Worm (Caenorhabditis elegans): Measurements from ENCODE around the gene nep-8.

nep-8 gene

ce11 chrII:3370061-3370460, 33.6 kb upstream of the nep-8 start, which contains the start of gene Y49F6C.8:
TSS of gene Y49F6C.8 (minus strand) at chrII:3370111.
- TF ChIP-seq duxl-1 (tag; optimal IDR thresholded peaks at IDR 0.05; ENCODE audit: poor library complexity) (peak; percentile 97), ctbp-1 (GFP tag; IDR thresholded peaks at IDR 0.05) (no peak)

ce11 chrII:3371010-3371409, 32.6 kb upstream of the nep-8 start, which contains the start of gene bath-23:
TSS of gene bath-23 (plus strand) at chrII:3371310.
- TF ChIP-seq ceh-28 (tag; optimal IDR thresholded peaks at IDR 0.05), result no peak
- no peak for TF ChIP-seq hif-1 (tag; optimal IDR thresholded peaks at IDR 0.05)
- no peak for TF ChIP-seq mdl-1 (tag; optimal IDR thresholded peaks at IDR 0.05)
- no peak for TF ChIP-seq dmd-8 (GFP tag; IDR thresholded peaks at IDR 0.05)
- no peak for TF ChIP-seq nhr-25 (tag; optimal IDR thresholded peaks at IDR 0.05; ENCODE audit: borderline replicate concordance, insufficient read depth)
- TF ChIP-seq ceh-32 (tag; optimal IDR thresholded peaks at IDR 0.05; ENCODE audit: poor library complexity), result no peak
- no peak for TF ChIP-seq mxl-2 (GFP tag; conservative IDR thresholded peaks at IDR 0.05)
- no peak for TF ChIP-seq madf-9 (GFP tag; conservative IDR thresholded peaks at IDR 0.05)
- no peak for TF ChIP-seq spr-1 (tag; optimal IDR thresholded peaks at IDR 0.05)
- no peak for TF ChIP-seq egl-43 (GFP tag; IDR thresholded peaks at IDR 0.05)

- no peak for TF ChIP-seq php-3 (GFP tag; IDR thresholded peaks at IDR 0.05)
- TF ChIP-seq snpc-4 (tag; optimal IDR thresholded peaks at IDR 0.05), result no peak
- TF ChIP-seq nhr-11 (tag; optimal IDR thresholded peaks at IDR 0.05), result no peak
- TF ChIP-seq egl-43 (GFP tag; IDR thresholded peaks at IDR 0.05), result no peak
- no peak for TF ChIP-seq ztf-11 (tag; optimal IDR thresholded peaks at IDR 0.05)
- TF ChIP-seq cey-2 (tag; optimal IDR thresholded peaks at IDR 0.05; ENCODE audit: borderline replicate concordance, insufficient read depth), result no peak
- no peak for TF ChIP-seq set-16 (GFP tag; IDR thresholded peaks at IDR 0.05)
- TF ChIP-seq fos-1 (tag; optimal IDR thresholded peaks at IDR 0.05), result no peak
These were observed 29.8 kb upstream of the nep-8 start for ce11 chrII:3373875-3374274.

- TF ChIP-seq daf-16 (GFP tag; optimal IDR thresholded peaks at IDR 0.05), result no peak
- no peak for TF ChIP-seq daf-16 (tag; optimal IDR thresholded peaks at IDR 0.05)
- TF ChIP-seq dmd-8 (GFP tag; IDR thresholded peaks at IDR 0.05), result no peak
- no peak for TF ChIP-seq aha-1 (tag)
- no peak for TF ChIP-seq ceh-82 (tag; optimal IDR thresholded peaks at IDR 0.05)
These were observed 28.9 kb upstream of the nep-8 start, which contains the start of gene bath-10 for ce11 chrII:3374779-3375178. TSS of gene bath-10 (plus strand) at chrII:3375079.

- TF ChIP-seq unc-62 (GFP tag; optimal IDR thresholded peaks at IDR 0.05 in 1 of 2) (peak in 1 of 2 experiments; percentile 92), unc-62 (tag; optimal IDR thresholded peaks at IDR 0.05) (no peak), arid-1 (GFP tag; conservative IDR thresholded peaks at IDR 0.05) (no peak)
These were observed 28.3 kb upstream of the nep-8 start for ce11 chrII:3375302-3375701.

ce11 chrII:3376789-3377188, 26.8 kb upstream of the nep-8 start, which contains the start of gene bath-9:
TSS of gene bath-9 (plus strand) at chrII:3377089.
- TF ChIP-seq lin-13 (GFP tag; optimal IDR thresholded peaks at IDR 0.05), result no peak
- TF ChIP-seq dmd-8 (GFP tag; IDR thresholded peaks at IDR 0.05), result no peak
- no peak for TF ChIP-seq ztf-11 (tag; optimal IDR thresholded peaks at IDR 0.05)
- TF ChIP-seq mxl-2 (GFP tag; conservative IDR thresholded peaks at IDR 0.05), result no peak

- TF ChIP-seq ceh-82 (tag; optimal IDR thresholded peaks at IDR 0.05) (no peak), ztf-7 (tag; optimal IDR thresholded peaks at IDR 0.05) (no peak), mes-2 (tag; optimal IDR thresholded peaks at IDR 0.05; ENCODE audit: poor library complexity, severe bottlenecking) (no peak), zfp-3 (GFP tag; conservative IDR thresholded peaks at IDR 0.05) (no peak), jun-1 (tag; optimal IDR thresholded peaks at IDR 0.05) (no peak), lin-1 (GFP tag; IDR thresholded peaks at IDR 0.05) (no peak), daf-12 (tag; optimal IDR thresholded peaks at IDR 0.05) (no peak), ceh-32 (tag; optimal IDR thresholded peaks at IDR 0.05; ENCODE audit: poor library complexity) (no peak)
These were observed 25.4 kb upstream of the nep-8 start, which contains the start of gene Y49F6C.2 for ce11 chrII:3378275-3378674. TSS of gene Y49F6C.2 (plus strand) at chrII:3378575.
